Worm (Caenorhabditis elegans) whole organism, L2 larva: ENCODE measurements around the gene C44B7.7.

Source experiments
- gmeb-1 ChIP-seq: fragments of 150-350 bp; optimal IDR thresholded peaks from 2 replicates; lab custom pipeline; 2014; ENCODE audit warnings: missing biosample characterization, missing genetic modification characterization
- unc-62 ChIP-seq: fragments of 150-350 bp; optimal IDR thresholded peaks from 2 replicates; lab custom pipeline; 2014; ENCODE audit warnings: missing biosample characterization, missing genetic modification reagents, missing genetic modification characterization

ce11 chrII:6889580-6889922 is 9.6 kb upstream of the C44B7.7 start:
- TF ChIP-seq gmeb-1 (tag; lab: Kevin White, UChicago) (peak; percentile 15), unc-62 (no peak)
